Worm (Caenorhabditis elegans) whole organism, young adult: ENCODE results near the gene fbxa-42.

ENCODE experiments used
- B0019.2 ChIP-seq: fragments of 200-800 bp; sonication (Bioruptor generic); conservative IDR thresholded peaks from 2 replicates; pipeline ENCODE4 v1.3.6; 2022; ENCODE audit warnings: missing genetic modification reagents, missing genetic modification characterization, missing compliant biosample characterization
- B0035.1 ChIP-seq: sonication (generic microtip); optimal IDR thresholded peaks from 2 replicates; lab custom pipeline; 2016; ENCODE audit warnings: missing genetic modification characterization, mild to moderate bottlenecking, missing compliant biosample characterization, missing genotype, missing genetic modification reagents
- B0261.1 ChIP-seq: sonication (generic microtip); optimal IDR thresholded peaks from 2 replicates; lab custom pipeline; 2016; ENCODE audit warnings: mild to moderate bottlenecking, missing genetic modification characterization, moderate library complexity, missing compliant biosample characterization
- F10E7.11 ChIP-seq: sonication (generic microtip); optimal IDR thresholded peaks from 2 replicates; lab custom pipeline; 2017; ENCODE audit warnings: mild to moderate bottlenecking, missing genetic modification characterization, moderate library complexity, missing compliant biosample characterization
- F57C9.4 ChIP-seq: sonication (generic microtip); optimal IDR thresholded peaks from 2 replicates; lab custom pipeline; 2017; ENCODE audit warnings: mild to moderate bottlenecking, missing genetic modification characterization, missing compliant biosample characterization
- K11D2.4 ChIP-seq: fragments of 200-800 bp; sonication (Bioruptor generic); IDR thresholded peaks from 2 replicates; pipeline ENCODE4 v1.3.6; 2022; ENCODE audit warnings: missing genetic modification reagents, missing genetic modification characterization, missing compliant biosample characterization
- T07F8.4 ChIP-seq: sonication (generic microtip); optimal IDR thresholded peaks from 2 replicates; lab custom pipeline; 2016; ENCODE audit warnings: mild to moderate bottlenecking, missing genetic modification characterization, moderate library complexity, missing compliant biosample characterization
- Y56A3A.18 ChIP-seq: fragments of 200-800 bp; sonication (Bioruptor generic); IDR thresholded peaks from 2 replicates; pipeline ENCODE4 v1.3.6; 2022; ENCODE audit warnings: missing genetic modification reagents, missing genetic modification characterization, missing compliant biosample characterization
- Y67H2A.10 ChIP-seq: fragments of 200-800 bp; sonication (Bioruptor generic); conservative IDR thresholded peaks from 2 replicates; pipeline ENCODE4 v1.3.6; 2022; ENCODE audit warnings: missing genetic modification reagents, missing genetic modification characterization, missing compliant biosample characterization
- ama-1 ChIP-seq, 3 experiments: fragments of 150-350 bp in 1 of 3; sonication (generic microtip) in 2 of 3; optimal IDR thresholded peaks; 2 replicates each; lab custom pipeline; 2014 to 2018; ENCODE audit warnings: missing biosample characterization in 2 of 3, missing genetic modification characterization in 2 of 3, missing genetic modification reagents in 2 of 3
- athp-1 ChIP-seq: sonication (generic microtip); optimal IDR thresholded peaks from 2 replicates; lab custom pipeline; 2017; ENCODE audit warnings: mild to moderate bottlenecking, missing genetic modification characterization, missing compliant biosample characterization
- attf-6 ChIP-seq: fragments of 200-800 bp; sonication (Bioruptor generic); IDR thresholded peaks from 2 replicates; pipeline ENCODE4 v1.3.6; 2022; ENCODE audit warnings: missing genetic modification reagents, missing genetic modification characterization, missing compliant biosample characterization
- die-1 ChIP-seq: sonication (generic microtip); optimal IDR thresholded peaks from 2 replicates; lab custom pipeline; 2016; ENCODE audit warnings: missing genotype, mild to moderate bottlenecking, missing genetic modification characterization, missing compliant biosample characterization
- dpff-1 ChIP-seq: sonication (generic microtip); optimal IDR thresholded peaks from 2 replicates; lab custom pipeline; 2017; ENCODE audit warnings: mild to moderate bottlenecking, missing genetic modification characterization, missing compliant biosample characterization
- efl-1 ChIP-seq: fragments of 150-350 bp; optimal IDR thresholded peaks from 2 replicates; lab custom pipeline; 2014; ENCODE audit warnings: missing biosample characterization, missing genetic modification reagents, missing genetic modification characterization
- ets-4 ChIP-seq: fragments of 200-800 bp; sonication (Bioruptor generic); optimal IDR thresholded peaks from 2 replicates; lab custom pipeline; 2018; ENCODE audit warnings: mild to moderate bottlenecking, missing genetic modification characterization, missing compliant biosample characterization
- fkh-3 ChIP-seq: sonication (generic microtip); optimal IDR thresholded peaks from 2 replicates; lab custom pipeline; 2016; ENCODE audit warnings: mild to moderate bottlenecking, missing genetic modification characterization, missing compliant biosample characterization
- hmg-20 ChIP-seq: fragments of 200-800 bp; sonication (Bioruptor generic); IDR thresholded peaks from 2 replicates; pipeline ENCODE4 v1.3.6; 2022; ENCODE audit warnings: missing genetic modification reagents, missing genetic modification characterization, missing compliant biosample characterization
- lin-26 ChIP-seq: fragments of 200-800 bp; sonication (Bioruptor generic); IDR thresholded peaks from 2 replicates; pipeline ENCODE4 v1.3.6; 2022; ENCODE audit warnings: missing genetic modification reagents, missing genetic modification characterization, missing compliant biosample characterization
- lin-35 ChIP-seq, 3 experiments: fragments of 150-350 bp in 2 of 3; sonication (generic microtip) in 1 of 3; optimal IDR thresholded peaks; 2 replicates each; lab custom pipeline; 2014 to 2018; ENCODE audit warnings: missing biosample characterization in 3 of 3, missing genetic modification characterization in 3 of 3, missing genetic modification reagents in 3 of 3
- lin-54 ChIP-seq: fragments of 200-800 bp; sonication (Bioruptor generic); optimal IDR thresholded peaks from 2 replicates; lab custom pipeline; 2018; ENCODE audit warnings: mild to moderate bottlenecking, missing genetic modification characterization, missing compliant biosample characterization
- madf-3 ChIP-seq: fragments of 200-800 bp; sonication (Bioruptor generic); IDR thresholded peaks from 2 replicates; pipeline ENCODE4 v1.3.6; 2022; ENCODE audit warnings: missing genetic modification reagents, missing genetic modification characterization, missing compliant biosample characterization
- mcd-1 ChIP-seq: fragments of 200-800 bp; sonication (Bioruptor generic); IDR thresholded peaks from 2 replicates; pipeline ENCODE4 v1.3.6; 2022; ENCODE audit warnings: missing genetic modification reagents, missing genetic modification characterization, missing compliant biosample characterization
- mes-4 ChIP-seq: sonication (generic microtip); optimal IDR thresholded peaks from 2 replicates; lab custom pipeline; 2016; ENCODE audit warnings: missing genotype, missing genetic modification characterization, missing compliant biosample characterization
- nfya-2 ChIP-seq: fragments of 200-800 bp; sonication (Bioruptor generic); IDR thresholded peaks from 2 replicates; pipeline ENCODE4 v1.3.6; 2022; ENCODE audit warnings: missing genetic modification reagents, missing genetic modification characterization, missing compliant biosample characterization
- nhr-179 ChIP-seq: sonication (generic microtip); optimal IDR thresholded peaks from 2 replicates; lab custom pipeline; 2016; ENCODE audit warnings: mild to moderate bottlenecking, missing genetic modification characterization, missing compliant biosample characterization
- nhr-80 ChIP-seq: sonication (generic microtip); optimal IDR thresholded peaks from 2 replicates; lab custom pipeline; 2016; ENCODE audit warnings: missing genetic modification characterization, missing compliant biosample characterization
- pbrm-1 ChIP-seq: fragments of 200-800 bp; sonication (Bioruptor generic); IDR thresholded peaks from 2 replicates; pipeline ENCODE4 v1.3.6; 2022; ENCODE audit warnings: missing genetic modification reagents, missing genetic modification characterization, missing compliant biosample characterization
- rcor-1 ChIP-seq: fragments of 200-800 bp; sonication (Bioruptor generic); IDR thresholded peaks from 2 replicates; pipeline ENCODE4 v1.3.6; 2022; ENCODE audit warnings: missing genetic modification reagents, missing genetic modification characterization, missing compliant biosample characterization
- repo-1 ChIP-seq: sonication (generic microtip); optimal IDR thresholded peaks from 2 replicates; lab custom pipeline; 2017; ENCODE audit warnings: mild to moderate bottlenecking, missing genetic modification characterization, missing compliant biosample characterization
- sdz-38 ChIP-seq: sonication (generic microtip); optimal IDR thresholded peaks from 2 replicates; lab custom pipeline; 2016; ENCODE audit warnings: missing genotype, missing genetic modification characterization, missing compliant biosample characterization
- sptf-2 ChIP-seq: fragments of 200-800 bp; sonication (Bioruptor generic); optimal IDR thresholded peaks from 2 replicates; lab custom pipeline; 2018; ENCODE audit warnings: mild to moderate bottlenecking, missing genetic modification characterization, missing compliant biosample characterization
- tlf-1 ChIP-seq: fragments of 200-800 bp; sonication (Bioruptor generic); optimal IDR thresholded peaks from 2 replicates; lab custom pipeline; 2018; ENCODE audit warnings: mild to moderate bottlenecking, missing genetic modification characterization, missing compliant biosample characterization
- xnd-1 ChIP-seq: sonication (generic microtip); optimal IDR thresholded peaks from 2 replicates; lab custom pipeline; 2016; ENCODE audit warnings: missing genotype, missing genetic modification reagents, missing genetic modification characterization, missing compliant biosample characterization
- zim-3 ChIP-seq: sonication (generic microtip); optimal IDR thresholded peaks from 2 replicates; lab custom pipeline; 2017; ENCODE audit warnings: mild to moderate bottlenecking, missing genetic modification characterization, moderate library complexity, missing compliant biosample characterization
- ztf-28 ChIP-seq: fragments of 200-800 bp; sonication (Bioruptor generic); IDR thresholded peaks from 2 replicates; pipeline ENCODE4 v1.3.6; 2022; ENCODE audit warnings: missing genetic modification reagents, missing genetic modification characterization, missing compliant biosample characterization
- ztf-6 ChIP-seq: fragments of 200-800 bp; sonication (Bioruptor generic); IDR thresholded peaks from 2 replicates; pipeline ENCODE4 v1.3.6; 2022; ENCODE audit warnings: missing genetic modification reagents, missing genetic modification characterization, missing compliant biosample characterization

Gene fbxa-42

ce11 chrIII:2259329-2259728 is 1.9 kb downstream of the fbxa-42 start:
- TF ChIP-seq nfya-2 (GFP tag; lab: Robert Waterston, UW) (no peak), nhr-179 (tag; lab: Kevin White, UChicago) (no peak), B0261.1 (tag; lab: Kevin White, UChicago) (no peak), ztf-28 (GFP tag; lab: Robert Waterston, UW) (no peak)

- TF ChIP-seq B0019.2 (no peak), B0035.1 (tag; lab: Kevin White, UChicago) (no peak), efl-1 (GFP tag; lab: Kevin White, UChicago) (no peak), mcd-1 (GFP tag; lab: Robert Waterston, UW) (no peak), pbrm-1 (GFP tag; lab: Robert Waterston, UW) (no peak), Y67H2A.10 (no peak), sptf-2 (GFP tag; lab: Kevin White, UChicago) (no peak), B0261.1 (tag; lab: Kevin White, UChicago) (no peak), K11D2.4 (GFP tag; lab: Robert Waterston, UW) (no peak)
Observed at ce11 chrIII:2258863-2259262, 2.4 kb downstream of the fbxa-42 start, which contains the start of gene fbxa-43. Gene fbxa-43, minus strand, starts transcription at chrIII:2258963.

- no peak for TF ChIP-seq madf-3 (GFP tag; lab: Robert Waterston, UW)
- TF ChIP-seq ama-1 (optimal IDR thresholded peaks at IDR 0.05; lab: Kevin White, UChicago) = no peak
- TF ChIP-seq ama-1 (GFP tag; optimal IDR thresholded peaks at IDR 0.05; lab: Kevin White, UChicago) = no peak
- no peak for TF ChIP-seq hmg-20
- no peak for TF ChIP-seq repo-1 (tag; lab: Kevin White, UChicago)
- TF ChIP-seq K11D2.4 (GFP tag; lab: Robert Waterston, UW) = no peak
- TF ChIP-seq xnd-1 (tag; lab: Kevin White, UChicago) = no peak
- no peak for TF ChIP-seq mes-4
- no peak for TF ChIP-seq fkh-3 (tag; lab: Kevin White, UChicago)
- no peak for TF ChIP-seq nhr-80
- TF ChIP-seq lin-26 (GFP tag; lab: Robert Waterston, UW) = no peak
- TF ChIP-seq T07F8.4 (tag; lab: Kevin White, UChicago) = no peak
Observed at ce11 chrIII:2255522-2255921, 5.7 kb downstream of the fbxa-42 start, which contains the start of gene fbxa-71. Gene fbxa-71, plus strand, starts transcription at chrIII:2255822.

ce11 chrIII:2253027-2253499 is 8.2 kb downstream of the fbxa-42 start, which contains the start of gene fbxa-73:
Gene fbxa-73, plus strand, starts transcription at chrIII:2253449.
- TF ChIP-seq F10E7.11 (tag; lab: Kevin White, UChicago) (no peak), nhr-80 (peak; percentile 26)

ce11 chrIII:2251348-2251747 is 9.9 kb downstream of the fbxa-42 start, which contains the start of gene fbxa-7:
Gene fbxa-7, minus strand, starts transcription at chrIII:2251448.
- no peak for TF ChIP-seq T07F8.4 (tag; lab: Kevin White, UChicago)
- TF ChIP-seq tlf-1 (GFP tag; lab: Kevin White, UChicago) = no peak
- TF ChIP-seq, all 124 proteins: peak for 0

ce11 chrIII:2245727-2246126 is 15.5 kb downstream of the fbxa-42 start, which contains the start of gene srd-67:
Gene srd-67, minus strand, starts transcription at chrIII:2245827.
- no peak for TF ChIP-seq sdz-38
- no peak for TF ChIP-seq nhr-179 (tag; lab: Kevin White, UChicago)
- TF ChIP-seq B0035.1 (tag; lab: Kevin White, UChicago) = no peak
- TF ChIP-seq rcor-1 (GFP tag; lab: Robert Waterston, UW) = no peak
- no peak for TF ChIP-seq lin-54 (GFP tag; lab: Kevin White, UChicago)
- no peak for TF ChIP-seq ama-1 (optimal IDR thresholded peaks at IDR 0.05; lab: Kevin White, UChicago)
- TF ChIP-seq ama-1 (GFP tag; optimal IDR thresholded peaks at IDR 0.05; lab: Kevin White, UChicago) = no peak

- TF ChIP-seq Y56A3A.18 (GFP tag; lab: Robert Waterston, UW) (no peak), pbrm-1 (GFP tag; lab: Robert Waterston, UW) (no peak), athp-1 (no peak), ztf-6 (GFP tag; lab: Robert Waterston, UW) (no peak), attf-6 (GFP tag; lab: Robert Waterston, UW) (no peak), ets-4 (no peak), F57C9.4 (tag; lab: Kevin White, UChicago) (no peak), B0019.2 (no peak), nhr-80 (no peak), zim-3 (tag; lab: Kevin White, UChicago) (no peak), die-1 (tag; lab: Kevin White, UChicago) (no peak), dpff-1 (tag; lab: Kevin White, UChicago) (no peak), ama-1 (optimal IDR thresholded peaks at IDR 0.05; lab: Kevin White, UChicago) (no peak), ama-1 (GFP tag; optimal IDR thresholded peaks at IDR 0.05; lab: Kevin White, UChicago) (no peak), lin-35 (GFP tag; optimal IDR thresholded peaks at IDR 0.05; lab: Kevin White, UChicago) (no peak)
Observed at ce11 chrIII:2243617-2244016, 17.6 kb downstream of the fbxa-42 start.
